Fruit fly (Drosophila melanogaster) whole organism, embryonic: ENCODE results near the gene sr.

Experiments used
- Adf1 ChIP-seq: fragments of 200-800 bp; sonication (Bioruptor generic); IDR thresholded peaks from 2 replicates; pipeline ENCODE4 v1.3.6; 2022; ENCODE audit warnings: missing biosample characterization, missing genetic modification characterization
- Atf6 ChIP-seq: fragments of 200-800 bp; sonication (Bioruptor generic); IDR thresholded peaks from 2 replicates; pipeline ENCODE4 v1.3.6; 2022; ENCODE audit warnings: missing biosample characterization, missing genetic modification characterization
- BEAF-32 ChIP-seq: fragments of 200-800 bp; sonication (Bioruptor generic); optimal IDR thresholded peaks from 3 replicates; lab custom pipeline; 2017; ENCODE audit warnings: missing biosample characterization, missing genetic modification characterization, mild to moderate bottlenecking, moderate library complexity, missing genetic modification reagents
- CG11695 ChIP-seq: fragments of 200-800 bp; sonication (Bioruptor generic); IDR thresholded peaks from 3 replicates; pipeline ENCODE4 v1.3.6; 2022; ENCODE audit warnings: missing biosample characterization, missing genetic modification characterization
- CG14710 ChIP-seq: fragments of 200-800 bp; sonication (Bioruptor generic); optimal IDR thresholded peaks from 3 replicates; lab custom pipeline; 2019; ENCODE audit warnings: missing biosample characterization, mild to moderate bottlenecking, missing genetic modification characterization, moderate library complexity
- CG15696 ChIP-seq: fragments of 200-800 bp; sonication (Bioruptor generic); optimal IDR thresholded peaks from 2 replicates; lab custom pipeline; 2019; ENCODE audit warnings: missing biosample characterization, mild to moderate bottlenecking, missing genetic modification characterization, moderate library complexity
- CG17568 ChIP-seq: fragments of 200-800 bp; sonication (Bioruptor generic); optimal IDR thresholded peaks from 2 replicates; lab custom pipeline; 2018; ENCODE audit warnings: missing biosample characterization, mild to moderate bottlenecking, missing genetic modification characterization, moderate library complexity
- CG1792 ChIP-seq: fragments of 200-800 bp; sonication (Bioruptor generic); optimal IDR thresholded peaks from 2 replicates; lab custom pipeline; 2016; ENCODE audit warnings: missing biosample characterization, missing genetic modification characterization
- CG18619 ChIP-seq: fragments of 200-800 bp; sonication (Bioruptor generic); optimal IDR thresholded peaks from 3 replicates; lab custom pipeline; 2017; ENCODE audit warnings: missing biosample characterization, mild to moderate bottlenecking, missing genetic modification characterization
- CG2129 ChIP-seq: fragments of 200-800 bp; sonication (Bioruptor generic); IDR thresholded peaks from 2 replicates; pipeline ENCODE4 v1.3.6; 2022; ENCODE audit warnings: missing biosample characterization, missing genetic modification characterization; ENCODE audit not compliant: partially characterized antibody
- CG31441 ChIP-seq: fragments of 200-800 bp; sonication (Bioruptor generic); IDR thresholded peaks from 2 replicates; pipeline ENCODE4 v1.3.6; 2022; ENCODE audit warnings: missing biosample characterization, missing genetic modification characterization
- CG33213 ChIP-seq: fragments of 200-800 bp; sonication (Bioruptor generic); optimal IDR thresholded peaks from 3 replicates; lab custom pipeline; 2016; ENCODE audit warnings: missing biosample characterization, missing genetic modification characterization
- CG3847 ChIP-seq: fragments of 200-800 bp; sonication (Bioruptor generic); IDR thresholded peaks from 2 replicates; pipeline ENCODE4 v1.3.6; 2022; ENCODE audit warnings: missing biosample characterization, missing genetic modification characterization
- CG7745 ChIP-seq: fragments of 200-800 bp; sonication (Bioruptor generic); optimal IDR thresholded peaks from 2 replicates; lab custom pipeline; 2018; ENCODE audit warnings: missing biosample characterization, mild to moderate bottlenecking, missing genetic modification characterization, moderate library complexity
- CG8359 ChIP-seq: fragments of 200-800 bp; sonication (Bioruptor generic); optimal IDR thresholded peaks from 2 replicates; lab custom pipeline; 2017; ENCODE audit warnings: missing biosample characterization, mild to moderate bottlenecking, missing genetic modification characterization, borderline replicate concordance
- CG8924 ChIP-seq: fragments of 200-800 bp; optimal IDR thresholded peaks from 3 replicates; lab custom pipeline; 2019; ENCODE audit warnings: missing biosample characterization, mild to moderate bottlenecking, missing genetic modification characterization, moderate library complexity
- CHES-1-like ChIP-seq: fragments of 200-800 bp; sonication (Bioruptor generic); optimal IDR thresholded peaks from 2 replicates; lab custom pipeline; 2016; ENCODE audit warnings: missing biosample characterization, missing genetic modification characterization
- CoRest ChIP-seq: fragments of 200-800 bp; sonication (Bioruptor generic); optimal IDR thresholded peaks from 3 replicates; lab custom pipeline; 2018; ENCODE audit warnings: missing biosample characterization, mild to moderate bottlenecking, missing genetic modification characterization, moderate library complexity
- D19A ChIP-seq: fragments of 200-800 bp; optimal IDR thresholded peaks from 3 replicates; lab custom pipeline; 2019; ENCODE audit warnings: missing biosample characterization, mild to moderate bottlenecking, missing genetic modification characterization, moderate library complexity
- Eip74EF ChIP-seq, 2 experiments: fragments of 200-800 bp in 1 of 2; fragments of >200 bp in 1 of 2; sonication (Bioruptor generic) in 1 of 2; optimal IDR thresholded peaks; 2 replicates each; lab custom pipeline; 2017 to 2019; ENCODE audit warnings: missing biosample characterization in 2 of 2, missing genetic modification characterization in 2 of 2, mild to moderate bottlenecking in 1 of 2, moderate library complexity in 1 of 2
- MBD-R2 ChIP-seq: fragments of 200-800 bp; sonication (Bioruptor generic); IDR thresholded peaks from 2 replicates; pipeline ENCODE4 v1.3.6; 2022; ENCODE audit warnings: missing biosample characterization, missing genetic modification characterization
- Mad ChIP-seq: fragments of 200-800 bp; sonication (Bioruptor generic); optimal IDR thresholded peaks from 2 replicates; lab custom pipeline; 2016; ENCODE audit warnings: missing biosample characterization, missing genetic modification characterization
- Meics ChIP-seq: fragments of 200-800 bp; sonication (Bioruptor generic); optimal IDR thresholded peaks from 2 replicates; lab custom pipeline; 2017; ENCODE audit warnings: missing biosample characterization, mild to moderate bottlenecking, missing genetic modification characterization
- Myb ChIP-seq: fragments of 200-800 bp; sonication (Bioruptor generic); optimal IDR thresholded peaks from 2 replicates; lab custom pipeline; 2016; ENCODE audit warnings: missing biosample characterization, missing genetic modification characterization
- NFAT ChIP-seq: fragments of 200-800 bp; sonication (Bioruptor generic); IDR thresholded peaks from 2 replicates; pipeline ENCODE4 v1.3.6; 2022; ENCODE audit warnings: missing biosample characterization, missing genetic modification characterization
- Oli ChIP-seq: fragments of 200-800 bp; sonication (Bioruptor generic); optimal IDR thresholded peaks from 2 replicates; lab custom pipeline; 2018; ENCODE audit warnings: missing biosample characterization, mild to moderate bottlenecking, missing genetic modification characterization, moderate library complexity
- Spps ChIP-seq: fragments of 200-800 bp; sonication (Bioruptor generic); optimal IDR thresholded peaks from 2 replicates; lab custom pipeline; 2018; ENCODE audit warnings: missing biosample characterization, mild to moderate bottlenecking, missing genetic modification characterization
- ac ChIP-seq: fragments of 200-800 bp; sonication (Bioruptor generic); optimal IDR thresholded peaks from 3 replicates; lab custom pipeline; 2017; ENCODE audit warnings: missing biosample characterization, mild to moderate bottlenecking, missing genetic modification characterization
- al ChIP-seq: fragments of 200-800 bp; sonication (Bioruptor generic); IDR thresholded peaks from 2 replicates; pipeline ENCODE4 v1.3.6; 2022; ENCODE audit warnings: missing biosample characterization, missing genetic modification characterization
- bbx ChIP-seq: fragments of 200-800 bp; sonication (Bioruptor generic); IDR thresholded peaks from 2 replicates; pipeline ENCODE4 v1.3.6; 2022; ENCODE audit warnings: missing biosample characterization, missing genetic modification characterization; ENCODE audit not compliant: partially characterized antibody
- bigmax ChIP-seq: fragments of 200-800 bp; sonication (Bioruptor generic); optimal IDR thresholded peaks from 2 replicates; lab custom pipeline; 2018; ENCODE audit warnings: missing biosample characterization, mild to moderate bottlenecking, missing genetic modification characterization
- chm ChIP-seq: fragments of 200-800 bp; sonication (Bioruptor generic); IDR thresholded peaks from 2 replicates; pipeline ENCODE4 v1.3.6; 2022; ENCODE audit warnings: missing biosample characterization, missing genetic modification characterization
- crp ChIP-seq, 2 experiments: fragments of 200-800 bp; sonication (Bioruptor generic); optimal IDR thresholded peaks; 2 replicates in 1 of 2; 3 replicates in 1 of 2; lab custom pipeline; 2017; ENCODE audit warnings: missing biosample characterization in 2 of 2, missing genetic modification characterization in 2 of 2, mild to moderate bottlenecking in 1 of 2, moderate library complexity in 1 of 2
- esg ChIP-seq: fragments of 200-800 bp; sonication (Bioruptor generic); conservative IDR thresholded peaks from 2 replicates; pipeline ENCODE4 v1.3.6; 2022; ENCODE audit warnings: missing biosample characterization, missing genetic modification characterization
- fd96Cb ChIP-seq: fragments of 200-800 bp; sonication (Bioruptor generic); optimal IDR thresholded peaks from 2 replicates; lab custom pipeline; 2018; ENCODE audit warnings: missing biosample characterization, mild to moderate bottlenecking, missing genetic modification characterization, moderate library complexity
- gem ChIP-seq: fragments of 200-800 bp; sonication (Bioruptor generic); optimal IDR thresholded peaks from 2 replicates; lab custom pipeline; 2019; ENCODE audit warnings: missing biosample characterization, mild to moderate bottlenecking, missing genetic modification characterization, moderate library complexity
- ind ChIP-seq: fragments of 200-800 bp; sonication (Bioruptor generic); optimal IDR thresholded peaks from 3 replicates; lab custom pipeline; 2016; ENCODE audit warnings: missing biosample characterization, missing genetic modification characterization
- jing ChIP-seq: fragments of 200-800 bp; sonication (Bioruptor generic); optimal IDR thresholded peaks from 2 replicates; lab custom pipeline; 2018; ENCODE audit warnings: missing biosample characterization, mild to moderate bottlenecking, missing genetic modification characterization
- jumu ChIP-seq: fragments of 200-800 bp; sonication (Bioruptor generic); optimal IDR thresholded peaks from 3 replicates; lab custom pipeline; 2016; ENCODE audit warnings: missing biosample characterization, missing genetic modification characterization
- oc ChIP-seq: fragments of 200-800 bp; sonication (Bioruptor generic); optimal IDR thresholded peaks from 2 replicates; lab custom pipeline; 2018; ENCODE audit warnings: missing biosample characterization, mild to moderate bottlenecking, missing genetic modification characterization, moderate library complexity
- pnt ChIP-seq: fragments of 200-800 bp; sonication (Bioruptor generic); optimal IDR thresholded peaks from 3 replicates; lab custom pipeline; 2016; ENCODE audit warnings: missing biosample characterization, missing genetic modification characterization
- ranshi ChIP-seq: fragments of 200-800 bp; sonication (Bioruptor generic); IDR thresholded peaks from 2 replicates; pipeline ENCODE4 v1.3.6; 2022; ENCODE audit warnings: missing biosample characterization, missing genetic modification characterization
- seq ChIP-seq: fragments of 200-800 bp; sonication (Bioruptor generic); IDR thresholded peaks from 2 replicates; pipeline ENCODE4 v1.3.6; 2022; ENCODE audit warnings: missing biosample characterization, missing genetic modification characterization
- sna ChIP-seq: fragments of 200-800 bp; sonication (Bioruptor generic); IDR thresholded peaks from 2 replicates; pipeline ENCODE4 v1.3.6; 2022; ENCODE audit warnings: missing biosample characterization, missing genetic modification characterization; ENCODE audit not compliant: partially characterized antibody
- sug ChIP-seq: fragments of 200-800 bp; optimal IDR thresholded peaks from 2 replicates; lab custom pipeline; 2019; ENCODE audit warnings: missing biosample characterization, mild to moderate bottlenecking, missing genetic modification characterization, moderate library complexity
- tio ChIP-seq: fragments of 200-800 bp; sonication (Bioruptor generic); optimal IDR thresholded peaks from 2 replicates; lab custom pipeline; 2017; ENCODE audit warnings: missing biosample characterization, missing genetic modification characterization, inconsistent platforms
- usp ChIP-seq: fragments of >200 bp; optimal IDR thresholded peaks from 2 replicates; lab custom pipeline; 2017; ENCODE audit warnings: missing biosample characterization, missing genetic modification characterization
- zfh1 ChIP-seq: fragments of 200-800 bp; sonication (Bioruptor generic); IDR thresholded peaks from 3 replicates; pipeline ENCODE4 v1.3.6; 2022; ENCODE audit warnings: missing biosample characterization, missing genetic modification characterization

The sr gene

DNA sequence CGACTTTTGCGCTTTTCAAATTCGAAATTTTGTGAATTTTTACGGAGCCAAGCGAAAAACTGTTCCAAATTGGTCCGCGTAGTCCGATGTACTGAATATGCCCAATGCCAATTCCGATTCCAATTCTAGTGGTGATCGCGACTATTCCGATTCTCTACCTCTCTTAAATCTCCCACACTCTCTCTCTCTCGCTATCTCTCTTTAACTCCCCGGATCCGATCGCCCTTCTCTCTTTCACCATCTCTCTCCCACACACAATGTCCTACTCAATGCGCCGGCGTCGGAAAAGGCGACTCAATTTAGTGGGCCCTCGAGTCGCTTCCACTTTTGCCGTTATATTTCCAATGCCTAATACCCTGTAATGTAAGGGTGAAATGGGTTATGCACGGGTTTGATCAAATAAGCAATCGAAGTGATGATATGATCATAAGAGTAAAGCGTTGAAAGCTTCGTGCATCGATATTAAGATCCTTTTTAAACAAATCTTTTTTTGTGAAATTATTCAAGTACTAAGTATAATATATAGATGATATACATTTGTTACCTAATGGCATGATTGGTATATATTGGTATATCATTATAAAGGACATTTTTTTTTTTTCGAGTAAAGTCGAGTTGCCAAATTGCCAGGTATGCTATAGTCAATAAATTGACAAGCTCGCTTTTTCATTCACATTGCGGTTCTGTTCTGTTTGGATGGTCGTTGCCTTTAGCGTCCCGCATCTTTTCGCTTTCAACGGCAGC lies 41.2 kb upstream of the sr start (continued):
- peak; percentile 64 for TF ChIP-seq ind (GFP tag; lab: Kevin White, UChicago)
- no peak for TF ChIP-seq usp (GFP tag; lab: Kevin White, UChicago)
- peak; percentile 62 for TF ChIP-seq D19A
- peak; percentile 10 for TF ChIP-seq Mad (GFP tag; lab: Kevin White, UChicago)
- no peak for TF ChIP-seq al (GFP tag; lab: Robert Waterston, UW)
- no peak for TF ChIP-seq NFAT (GFP tag; lab: Robert Waterston, UW)
- TF ChIP-seq Adf1 (GFP tag; lab: Robert Waterston, UW) = no peak
- TF ChIP-seq CG7745 (tag; lab: Kevin White, UChicago) = peak; percentile 77
- peak; percentile 78 for TF ChIP-seq fd96Cb (tag; lab: Kevin White, UChicago)
- peak; percentile 72 for TF ChIP-seq CG18619 (GFP tag; lab: Kevin White, UChicago)
- peak; percentile 34 for TF ChIP-seq oc (tag; lab: Kevin White, UChicago)
- peak; percentile 62 for TF ChIP-seq CG15696
- TF ChIP-seq esg (GFP tag; lab: Robert Waterston, UW) = peak; percentile 60
- TF ChIP-seq Meics (GFP tag; lab: Kevin White, UChicago) = peak; percentile 71
- TF ChIP-seq CG11695 (GFP tag; lab: Robert Waterston, UW) = peak; percentile 37; the same call in 1 of the 3 replicates
- TF ChIP-seq Oli (tag; lab: Kevin White, UChicago) = peak; percentile 84
- no peak for TF ChIP-seq CG2129
- peak; percentile 82 for TF ChIP-seq CG31441 (GFP tag; lab: Robert Waterston, UW)
- TF ChIP-seq sug (tag; lab: Kevin White, UChicago) = peak; percentile 24
- peak; percentile 36 for TF ChIP-seq jing (GFP tag; lab: Kevin White, UChicago)
- TF ChIP-seq CHES-1-like = no peak
- TF ChIP-seq pnt (GFP tag; lab: Kevin White, UChicago) = peak; percentile 18
- TF ChIP-seq Myb (GFP tag; lab: Kevin White, UChicago) = peak; percentile 9
- TF ChIP-seq CG3847 = peak; percentile 35
- TF ChIP-seq crp (GFP tag; optimal IDR thresholded peaks at IDR 0.05; lab: Kevin White, UChicago) = peak in 1 of 2 experiments; percentile 7
- TF ChIP-seq sna (GFP tag; lab: Robert Waterston, UW) = no peak
- peak; percentile 47 for TF ChIP-seq jumu (GFP tag; lab: Kevin White, UChicago)
- peak; percentile 80 for TF ChIP-seq CG8924
- peak; percentile 15 for TF ChIP-seq CG33213 (GFP tag; lab: Kevin White, UChicago)
- no peak for TF ChIP-seq bbx
- no peak for TF ChIP-seq BEAF-32 (GFP tag; lab: Kevin White, UChicago)
- no peak for TF ChIP-seq bigmax (GFP tag; lab: Kevin White, UChicago)
- TF ChIP-seq ranshi (GFP tag; lab: Robert Waterston, UW) = peak; percentile 57; the same call in 1 of the 2 replicates
- TF ChIP-seq Atf6 (GFP tag; lab: Robert Waterston, UW) = 0 out of 2 replicates have a peak, but pooled peaks have one; percentile 17
- peak in 1 of 2 experiments; percentile 69 for TF ChIP-seq Eip74EF (GFP tag; optimal IDR thresholded peaks at IDR 0.05; lab: Kevin White, UChicago)
- TF ChIP-seq chm (GFP tag; lab: Robert Waterston, UW) = no peak
- TF ChIP-seq CG14710 (tag; lab: Kevin White, UChicago) = peak; percentile 65
- 0 out of 2 replicates have a peak, but pooled peaks have one; percentile 15 for TF ChIP-seq MBD-R2 (GFP tag; lab: Robert Waterston, UW)
- TF ChIP-seq CG1792 (GFP tag; lab: Kevin White, UChicago) = no peak
- TF ChIP-seq CG17568 = peak; percentile 20
- peak; percentile 31 for TF ChIP-seq Spps (tag; lab: Kevin White, UChicago)
- peak; percentile 61 for TF ChIP-seq ac
- TF ChIP-seq seq (GFP tag; lab: Robert Waterston, UW) = peak; percentile 25; the same call in 1 of the 2 replicates
- TF ChIP-seq gem (tag; lab: Kevin White, UChicago) = peak; percentile 90
- peak; percentile 85 for TF ChIP-seq tio
- TF ChIP-seq CG8359 (GFP tag; lab: Kevin White, UChicago) = peak; percentile 15
- 0 out of 3 replicates have a peak, but pooled peaks have one; percentile 38 for TF ChIP-seq zfh1 (GFP tag; lab: Robert Waterston, UW)
- TF ChIP-seq CoRest = peak; percentile 87
